Worm (Caenorhabditis elegans): ENCODE results near the gene eat-6.

- TF ChIP-seq hlh-30 (tag; optimal IDR thresholded peaks at IDR 0.05; ENCODE audit: insufficient read depth) (no peak), ceh-48 (tag; optimal IDR thresholded peaks at IDR 0.05) (no peak), ceh-6 (GFP tag; optimal IDR thresholded peaks at IDR 0.05) (no peak), C08G9.2 (tag; optimal IDR thresholded peaks at IDR 0.05) (no peak)
These were observed 3.6 kb upstream of the eat-6 start, which contains the start of gene B0365.9 for ce11 chrV:13133380-13133779.

Measured in whole organism, late embryonic.